Fruit fly (Drosophila melanogaster): Measurements from ENCODE around the gene bocks.

bocks gene

DNA sequence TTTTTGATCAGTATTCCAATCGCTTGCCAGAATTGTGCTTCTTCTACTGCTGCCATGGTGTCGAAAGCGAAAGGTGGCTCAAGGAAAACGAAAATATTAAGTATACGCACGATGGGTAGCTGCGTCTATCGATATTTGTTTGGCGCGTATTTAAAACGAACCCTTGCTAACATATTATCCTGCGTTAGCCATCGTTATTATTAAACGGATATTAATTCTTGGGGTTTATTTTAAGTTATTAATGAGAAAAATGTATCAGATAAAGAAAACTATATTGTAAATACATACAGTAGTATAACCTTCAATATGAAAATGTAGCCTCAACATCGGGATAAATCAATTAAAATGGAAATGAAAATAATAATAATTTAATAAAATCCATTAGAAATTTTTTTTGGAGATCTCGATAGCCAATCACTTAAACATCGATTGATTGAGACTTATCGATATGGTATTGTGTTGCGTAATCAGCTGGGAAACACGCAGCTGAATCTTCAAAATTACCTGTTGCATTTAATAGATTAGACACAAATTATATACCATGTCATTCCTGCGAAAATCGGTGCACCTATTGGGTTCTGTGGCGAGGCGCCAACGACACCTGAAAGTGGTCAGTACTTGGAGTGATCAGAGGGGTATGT is 35.3 kb downstream of the bocks start, which contains the start of the genes CG9386 and BckdhA (continued):
- TF ChIP-seq CG12942 (GFP tag; optimal IDR thresholded peaks at IDR 0.05) (peak; percentile 65), BEAF-32 (GFP tag; optimal IDR thresholded peaks at IDR 0.05) (peak; percentile 84), toy (GFP tag; IDR thresholded peaks at IDR 0.05) (no peak), CG10462 (GFP tag; optimal IDR thresholded peaks at IDR 0.05) (no peak), CG15269 (tag; optimal IDR thresholded peaks at IDR 0.05) (no peak), Ets97D (GFP tag; optimal IDR thresholded peaks at IDR 0.05) (peak; percentile 35), Lpt (GFP tag; optimal IDR thresholded peaks at IDR 0.05) (no peak), Hr51 (GFP tag; optimal IDR thresholded peaks at IDR 0.05) (peak in 1 of 2 experiments; percentile 19), CG4424 (GFP tag; optimal IDR thresholded peaks at IDR 0.05) (peak; percentile 47), CG3847 (GFP tag; IDR thresholded peaks at IDR 0.05) (no peak), CG2199 (GFP tag; IDR thresholded peaks at IDR 0.05) (no peak), CG13287 (GFP tag; IDR thresholded peaks at IDR 0.05; ENCODE audit: partially characterized antibody) (peak; percentile 77), NC2α (GFP tag; optimal IDR thresholded peaks at IDR 0.05) (no peak), CG8290 (GFP tag; optimal IDR thresholded peaks at IDR 0.05) (peak; percentile 61), CG8290 (tag; optimal IDR thresholded peaks at IDR 0.05) (peak; percentile 53 to 82), lab (GFP tag; optimal IDR thresholded peaks at IDR 0.05) (peak; percentile 55), fd64A (GFP tag; optimal IDR thresholded peaks at IDR 0.05) (no peak), ranshi (GFP tag; IDR thresholded peaks at IDR 0.05) (0 out of 2 replicates have a peak, but pooled peaks have one; percentile 26), CG13624 (GFP tag; optimal IDR thresholded peaks at IDR 0.05) (peak; percentile 68), so (GFP tag; IDR thresholded peaks at IDR 0.05) (no peak), sens (GFP tag) (peak; percentile 71), crol (GFP tag; IDR thresholded peaks at IDR 0.05) (no peak), zen (tag; optimal IDR thresholded peaks at IDR 0.05) (peak; percentile 5), ken (GFP tag; IDR thresholded peaks at IDR 0.05) (no peak), Scr (GFP tag; IDR thresholded peaks at IDR 0.05; ENCODE audit: partially characterized antibody) (peak; percentile 81), dmrt99B (tag; optimal IDR thresholded peaks at IDR 0.05) (no peak), CG34376 (GFP tag; optimal IDR thresholded peaks at IDR 0.05) (peak; percentile 46), NfI (GFP tag; optimal IDR thresholded peaks at IDR 0.05) (peak; percentile 63), wek (GFP tag; optimal IDR thresholded peaks at IDR 0.05) (no peak), CG7963 (GFP tag; IDR thresholded peaks at IDR 0.05; ENCODE audit: partially characterized antibody) (no peak), sc (optimal IDR thresholded peaks at IDR 0.05) (no peak), sc (GFP tag; optimal IDR thresholded peaks at IDR 0.05) (no peak), Oaz (GFP tag; IDR thresholded peaks at IDR 0.05) (no peak), CG1603 (tag; optimal IDR thresholded peaks at IDR 0.05) (no peak), CG10267 (tag; optimal IDR thresholded peaks at IDR 0.05) (peak; percentile 57), maf-S (GFP tag; optimal IDR thresholded peaks at IDR 0.05) (peak; percentile 46), seq (GFP tag; IDR thresholded peaks at IDR 0.05) (no peak), MTF-1 (GFP tag; optimal IDR thresholded peaks at IDR 0.05; ENCODE audit: borderline replicate concordance) (no peak), CG12071 (GFP tag; optimal IDR thresholded peaks at IDR 0.05) (no peak), CG34422 (GFP tag; IDR thresholded peaks at IDR 0.05) (no peak), TFAM (GFP tag; optimal IDR thresholded peaks at IDR 0.05) (no peak), Antp (GFP tag; optimal IDR thresholded peaks at IDR 0.05) (peak; percentile 51), nmo (GFP tag; optimal IDR thresholded peaks at IDR 0.05) (peak; percentile 66), CG17361 (GFP tag; IDR thresholded peaks at IDR 0.05) (peak; percentile 74; the same call in 2 of the 3 replicates), Dad (GFP tag; optimal IDR thresholded peaks at IDR 0.05) (peak; percentile 20), CG14860 (GFP tag; IDR thresholded peaks at IDR 0.05; ENCODE audit: partially characterized antibody) (peak; percentile 63; the same call in 2 of the 3 replicates), CG3065 (GFP tag; optimal IDR thresholded peaks at IDR 0.05) (no peak), CG10209 (GFP tag; optimal IDR thresholded peaks at IDR 0.05) (peak; percentile 32), eyg (GFP tag; optimal IDR thresholded peaks at IDR 0.05) (no peak), CG42726 (GFP tag; IDR thresholded peaks at IDR 0.05; ENCODE audit: partially characterized antibody) (peak; percentile 50; the same call in 1 of the 2 replicates)

Data from whole organism, embryonic.